Fruit fly (Drosophila melanogaster): ENCODE data around the gene pnt.

The pnt gene

DNA sequence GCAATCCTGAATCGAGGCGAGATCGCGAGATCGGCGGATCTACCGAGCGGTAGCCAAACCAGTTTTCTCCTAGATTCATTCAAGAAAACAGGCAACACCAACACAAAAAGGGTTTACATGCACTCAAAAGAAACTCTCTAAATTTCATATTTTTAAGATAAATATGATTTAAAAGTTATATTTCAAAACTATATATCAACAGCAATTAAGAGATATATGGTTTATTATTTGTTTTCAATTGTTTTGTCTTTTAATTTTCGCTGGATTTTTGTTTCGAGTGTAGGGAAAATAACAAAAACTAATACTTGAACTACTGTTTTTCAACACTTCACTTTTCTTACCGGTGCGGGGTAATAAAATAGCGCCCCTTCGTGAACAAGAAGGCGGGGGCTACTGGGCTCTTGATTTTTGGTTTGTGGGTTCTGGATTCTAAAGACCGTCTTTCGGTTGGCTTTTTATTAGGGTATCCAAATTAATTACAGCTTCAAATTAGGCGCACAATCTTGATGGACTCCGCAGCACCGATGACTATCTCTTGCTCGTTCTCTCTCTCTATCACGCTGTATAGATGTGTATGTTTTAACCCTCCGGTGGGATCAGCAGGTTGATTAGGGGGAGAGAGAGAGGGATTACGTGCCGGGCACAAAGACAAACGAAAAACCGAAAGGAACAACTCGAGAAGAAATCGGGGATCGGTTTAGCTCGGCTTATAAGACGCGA, 750 bp downstream of the pnt start:
- TF ChIP-seq Dfd (GFP tag; optimal IDR thresholded peaks at IDR 0.05) (no peak), jim (GFP tag; optimal IDR thresholded peaks at IDR 0.05) (no peak), rgr (GFP tag; optimal IDR thresholded peaks at IDR 0.05) (no peak), dl (GFP tag; optimal IDR thresholded peaks at IDR 0.05; ENCODE audit: insufficient read depth in 1 of 2, partially characterized antibody in 2 of 2) (no peak), dsf (GFP tag; optimal IDR thresholded peaks at IDR 0.05; ENCODE audit: borderline replicate concordance) (no peak), foxo (GFP tag; optimal IDR thresholded peaks at IDR 0.05) (no peak), brk (GFP tag; optimal IDR thresholded peaks at IDR 0.05) (no peak), Hr83 (GFP tag; optimal IDR thresholded peaks at IDR 0.05; ENCODE audit: poor library complexity, severe bottlenecking) (no peak), Jra (GFP tag; optimal IDR thresholded peaks at IDR 0.05) (no peak), GATAd (GFP tag; optimal IDR thresholded peaks at IDR 0.05) (no peak), OdsH (GFP tag; optimal IDR thresholded peaks at IDR 0.05) (no peak), pan (optimal IDR thresholded peaks at IDR 0.05) (no peak), CG9705 (GFP tag; optimal IDR thresholded peaks at IDR 0.05) (no peak), woc (GFP tag; optimal IDR thresholded peaks at IDR 0.05) (no peak), usp (GFP tag; optimal IDR thresholded peaks at IDR 0.05) (no peak), Dif (GFP tag; optimal IDR thresholded peaks at IDR 0.05; ENCODE audit: partially characterized antibody) (no peak), N (GFP tag; optimal IDR thresholded peaks at IDR 0.05) (no peak)

DNA sequence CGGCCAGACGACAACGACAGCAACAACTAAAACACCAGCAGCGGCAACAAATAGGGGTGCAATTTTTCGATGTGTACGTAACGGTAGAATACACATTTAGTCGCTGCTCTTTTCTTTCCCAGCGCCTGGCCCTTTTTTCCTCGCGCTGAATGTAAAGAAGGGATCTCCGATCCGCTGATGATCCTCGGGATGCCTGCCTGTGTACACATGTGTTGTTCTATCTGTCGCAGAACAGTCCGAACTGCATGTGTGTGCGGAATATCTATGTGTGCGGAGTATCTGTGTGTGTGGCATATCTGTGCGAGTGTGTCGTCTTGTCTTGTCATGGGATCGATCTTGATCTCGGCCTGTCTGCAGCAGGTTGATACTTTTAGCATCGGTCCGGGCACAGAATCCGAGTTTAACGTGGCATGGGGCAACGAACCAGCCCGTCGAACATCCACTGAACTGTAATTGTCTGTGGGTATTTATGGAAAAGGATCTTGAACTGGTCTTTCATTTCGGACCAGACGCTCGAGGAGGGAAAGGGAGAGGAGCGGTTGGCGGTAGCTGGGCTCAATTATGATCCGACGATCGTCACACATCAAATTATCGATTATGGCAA, 2.2 kb downstream of the pnt start:
- TF ChIP-seq pan (optimal IDR thresholded peaks at IDR 0.05): no peak
- TF ChIP-seq GATAd (GFP tag; optimal IDR thresholded peaks at IDR 0.05): no peak
- no peak for TF ChIP-seq Rel (GFP tag; optimal IDR thresholded peaks at IDR 0.05)
- no peak for TF ChIP-seq Rel (tag; optimal IDR thresholded peaks at IDR 0.05)
- no peak for TF ChIP-seq Sp1 (GFP tag; optimal IDR thresholded peaks at IDR 0.05)
- no peak for TF ChIP-seq rgr (GFP tag; optimal IDR thresholded peaks at IDR 0.05)
- no peak for TF ChIP-seq HLH106 (tag; optimal IDR thresholded peaks at IDR 0.05)
- no peak for TF ChIP-seq dsf (GFP tag; optimal IDR thresholded peaks at IDR 0.05; ENCODE audit: borderline replicate concordance)
- TF ChIP-seq lola (GFP tag; optimal IDR thresholded peaks at IDR 0.05): no peak
- TF ChIP-seq fru (GFP tag; optimal IDR thresholded peaks at IDR 0.05): no peak
- no peak for TF ChIP-seq dmrt93B (GFP tag; optimal IDR thresholded peaks at IDR 0.05)
- no peak for TF ChIP-seq sv (GFP tag; optimal IDR thresholded peaks at IDR 0.05)
- TF ChIP-seq sage (GFP tag; optimal IDR thresholded peaks at IDR 0.05): no peak
- TF ChIP-seq br (GFP tag; optimal IDR thresholded peaks at IDR 0.05): no peak
- TF ChIP-seq OdsH (GFP tag; optimal IDR thresholded peaks at IDR 0.05): no peak
- no peak for TF ChIP-seq Jra (GFP tag; optimal IDR thresholded peaks at IDR 0.05)
- TF ChIP-seq Dif (GFP tag; optimal IDR thresholded peaks at IDR 0.05; ENCODE audit: partially characterized antibody): no peak

DNA sequence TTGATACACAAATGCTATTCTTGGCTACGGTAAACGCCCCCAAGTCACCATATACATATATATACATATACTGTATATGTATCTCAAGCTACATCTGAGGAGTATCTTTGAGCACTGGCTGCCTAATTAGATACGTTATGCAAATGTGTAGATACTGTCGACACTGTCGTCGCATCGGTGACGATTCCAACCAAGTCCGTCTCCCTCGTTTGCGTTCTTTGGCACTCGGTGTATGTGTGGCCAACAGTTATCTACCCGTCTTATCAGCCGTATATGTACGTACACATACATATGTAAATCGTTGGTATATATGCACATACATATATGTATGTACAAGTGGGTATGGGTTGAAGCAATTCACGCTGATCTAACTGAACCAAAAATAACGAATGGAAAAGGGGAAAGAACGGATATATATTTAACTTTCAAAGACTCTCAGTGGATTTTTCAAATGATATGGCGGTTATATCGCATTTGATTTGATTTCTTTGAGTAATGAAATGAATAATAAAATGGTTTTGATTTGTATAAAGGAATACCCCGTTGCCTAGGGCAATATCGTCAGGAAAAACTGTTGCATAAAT, 4.1 kb downstream of the pnt start:
- TF ChIP-seq CG9705 (GFP tag; optimal IDR thresholded peaks at IDR 0.05) (no peak), foxo (GFP tag; optimal IDR thresholded peaks at IDR 0.05) (no peak), OdsH (GFP tag; optimal IDR thresholded peaks at IDR 0.05) (no peak), Rel (GFP tag; optimal IDR thresholded peaks at IDR 0.05) (no peak), Rel (tag; optimal IDR thresholded peaks at IDR 0.05) (peak; percentile 97)

DNA sequence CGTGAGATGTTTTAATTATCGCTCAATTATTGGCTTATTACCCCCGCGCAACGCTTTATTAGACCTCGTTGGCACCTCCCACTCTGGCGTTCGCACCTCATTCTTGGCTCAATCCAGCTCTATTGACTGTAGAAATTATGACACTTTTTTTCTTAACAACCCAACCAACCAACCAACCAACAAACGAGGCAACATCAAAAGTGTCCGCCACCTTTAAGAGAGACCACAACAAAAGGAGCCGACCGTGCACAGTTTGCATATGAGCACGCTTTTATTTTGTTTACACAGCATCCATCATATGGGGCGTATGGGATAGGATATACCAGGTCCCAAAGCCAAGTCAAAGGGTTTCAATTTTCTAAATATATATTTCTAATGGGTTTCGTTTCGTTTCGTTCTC, 5.3 kb downstream of the pnt start:
- TF ChIP-seq sv (GFP tag; optimal IDR thresholded peaks at IDR 0.05): no peak
- no peak for TF ChIP-seq CG9705 (GFP tag; optimal IDR thresholded peaks at IDR 0.05)

DNA sequence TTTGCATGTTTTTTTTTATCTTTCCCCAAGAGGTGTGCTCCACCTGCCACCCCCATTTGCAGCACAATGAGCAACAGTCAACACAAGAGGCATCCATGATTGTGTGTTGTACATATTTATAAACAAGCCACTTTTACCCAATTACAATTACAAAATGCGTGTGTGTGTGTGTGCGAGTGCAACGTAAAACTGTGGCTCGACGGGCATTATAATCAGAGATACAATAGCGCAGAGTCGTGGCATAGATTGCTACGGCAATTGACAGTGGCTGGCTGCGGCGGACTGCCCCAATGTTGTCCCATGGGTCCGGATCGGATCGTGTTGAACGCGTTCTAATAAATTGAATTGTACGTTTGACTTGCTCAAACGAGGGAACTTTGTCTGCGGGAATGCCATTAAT, 7.7 kb downstream of the pnt start:
- no peak for TF ChIP-seq sv (GFP tag; optimal IDR thresholded peaks at IDR 0.05)
- TF ChIP-seq Rel (GFP tag; optimal IDR thresholded peaks at IDR 0.05): no peak
- peak; percentile 18 for TF ChIP-seq Rel (tag; optimal IDR thresholded peaks at IDR 0.05)
